Worm (Caenorhabditis elegans) whole organism, young adult: ENCODE measurements around the gene srz-59.
A peak's percentile ranks its signal among the peaks of the same experiment; 100 is the strongest.

ENCODE experiments used
- B0019.2 ChIP-seq: fragments of 200-800 bp; sonication (Bioruptor generic); conservative IDR thresholded peaks from 2 replicates; pipeline ENCODE4 v1.3.6; 2022; ENCODE audit warnings: missing genetic modification reagents, missing genetic modification characterization, missing compliant biosample characterization
- B0261.1 ChIP-seq: sonication (generic microtip); optimal IDR thresholded peaks from 2 replicates; lab custom pipeline; 2016; ENCODE audit warnings: mild to moderate bottlenecking, missing genetic modification characterization, moderate library complexity, missing compliant biosample characterization
- B0336.3 ChIP-seq: fragments of 200-800 bp; sonication (Bioruptor generic); IDR thresholded peaks from 2 replicates; pipeline ENCODE4 v1.3.6; 2022; ENCODE audit warnings: missing genetic modification characterization, missing compliant biosample characterization
- C17E4.6 ChIP-seq: fragments of 200-800 bp; sonication (Bioruptor generic); IDR thresholded peaks from 2 replicates; pipeline ENCODE4 v1.3.6; 2022; ENCODE audit warnings: missing genetic modification reagents, missing genetic modification characterization, missing compliant biosample characterization
- F37B4.10 ChIP-seq: fragments of 200-800 bp; sonication (Bioruptor generic); IDR thresholded peaks from 2 replicates; pipeline ENCODE4 v1.3.6; 2022; ENCODE audit warnings: missing genetic modification characterization, missing compliant biosample characterization
- F52B5.7 ChIP-seq: sonication (generic microtip); optimal IDR thresholded peaks from 2 replicates; lab custom pipeline; 2016; ENCODE audit warnings: mild to moderate bottlenecking, missing genetic modification characterization, missing compliant biosample characterization
- F57A8.1 ChIP-seq: fragments of 200-800 bp; sonication (Bioruptor generic); optimal IDR thresholded peaks from 2 replicates; lab custom pipeline; 2018; ENCODE audit warnings: mild to moderate bottlenecking, missing genetic modification characterization, moderate library complexity, missing compliant biosample characterization
- F57C9.4 ChIP-seq: sonication (generic microtip); optimal IDR thresholded peaks from 2 replicates; lab custom pipeline; 2017; ENCODE audit warnings: mild to moderate bottlenecking, missing genetic modification characterization, missing compliant biosample characterization
- K11D2.4 ChIP-seq: fragments of 200-800 bp; sonication (Bioruptor generic); IDR thresholded peaks from 2 replicates; pipeline ENCODE4 v1.3.6; 2022; ENCODE audit warnings: missing genetic modification reagents, missing genetic modification characterization, missing compliant biosample characterization
- Y56A3A.18 ChIP-seq: fragments of 200-800 bp; sonication (Bioruptor generic); IDR thresholded peaks from 2 replicates; pipeline ENCODE4 v1.3.6; 2022; ENCODE audit warnings: missing genetic modification reagents, missing genetic modification characterization, missing compliant biosample characterization
- Y79H2A.3 ChIP-seq: fragments of 200-800 bp; sonication (Bioruptor generic); conservative IDR thresholded peaks from 2 replicates; pipeline ENCODE4 v1.3.6; 2022; ENCODE audit warnings: missing genetic modification reagents, missing genetic modification characterization, missing compliant biosample characterization
- Y95B8A.8 ChIP-seq: fragments of 200-800 bp; sonication (Bioruptor generic); IDR thresholded peaks from 2 replicates; pipeline ENCODE4 v1.3.6; 2022; ENCODE audit warnings: missing genetic modification reagents, missing genetic modification characterization, missing compliant biosample characterization
- akir-1 ChIP-seq: fragments of 200-800 bp; sonication (Bioruptor generic); optimal IDR thresholded peaks from 2 replicates; lab custom pipeline; 2018; ENCODE audit warnings: mild to moderate bottlenecking, missing genetic modification characterization, moderate library complexity, missing compliant biosample characterization
- aptf-2 ChIP-seq: fragments of 200-800 bp; sonication (Bioruptor generic); conservative IDR thresholded peaks from 2 replicates; pipeline ENCODE4 v1.3.6; 2022; ENCODE audit warnings: missing genetic modification reagents, missing genetic modification characterization, missing compliant biosample characterization
- attf-6 ChIP-seq: fragments of 200-800 bp; sonication (Bioruptor generic); IDR thresholded peaks from 2 replicates; pipeline ENCODE4 v1.3.6; 2022; ENCODE audit warnings: missing genetic modification reagents, missing genetic modification characterization, missing compliant biosample characterization
- bed-1 ChIP-seq: fragments of 200-800 bp; sonication (Bioruptor generic); IDR thresholded peaks from 2 replicates; pipeline ENCODE4 v1.3.6; 2022; ENCODE audit warnings: missing genetic modification reagents, missing genetic modification characterization, missing compliant biosample characterization
- ccch-3 ChIP-seq: fragments of 200-800 bp; sonication (Bioruptor generic); optimal IDR thresholded peaks from 2 replicates; lab custom pipeline; 2018; ENCODE audit warnings: mild to moderate bottlenecking, missing genetic modification characterization, missing compliant biosample characterization
- cebp-1 ChIP-seq, 2 experiments: fragments of 200-800 bp in 1 of 2; sonication (Bioruptor generic) in 1 of 2; sonication (generic microtip) in 1 of 2; IDR thresholded peaks in 1 of 2; optimal IDR thresholded peaks in 1 of 2; 2 replicates each; pipeline versions ENCODE4 v1.3.6 to Lab custom; 2017 to 2022; ENCODE audit warnings: missing compliant biosample characterization in 2 of 2, missing genetic modification characterization in 2 of 2, mild to moderate bottlenecking in 1 of 2, missing genetic modification reagents in 1 of 2, moderate library complexity in 1 of 2
- cebp-2 ChIP-seq: fragments of 200-800 bp; sonication (Bioruptor generic); IDR thresholded peaks from 2 replicates; pipeline ENCODE4 v1.3.6; 2022; ENCODE audit warnings: missing genetic modification characterization, missing compliant biosample characterization
- ceh-100 ChIP-seq: fragments of 200-800 bp; sonication (Bioruptor generic); IDR thresholded peaks from 2 replicates; pipeline ENCODE4 v1.3.6; 2022; ENCODE audit warnings: missing genetic modification reagents, missing genetic modification characterization, missing compliant biosample characterization
- ceh-40 ChIP-seq: fragments of 200-800 bp; sonication (Bioruptor generic); IDR thresholded peaks from 2 replicates; pipeline ENCODE4 v1.3.6; 2022; ENCODE audit warnings: missing genetic modification characterization, missing compliant biosample characterization
- ceh-58 ChIP-seq: fragments of 200-800 bp; sonication (Bioruptor generic); IDR thresholded peaks from 2 replicates; pipeline ENCODE4 v1.3.6; 2022; ENCODE audit warnings: missing genetic modification characterization, missing compliant biosample characterization
- dox-1 ChIP-seq: fragments of 200-800 bp; sonication (Bioruptor generic); IDR thresholded peaks from 2 replicates; pipeline ENCODE4 v1.3.6; 2022; ENCODE audit warnings: missing genetic modification reagents, missing genetic modification characterization, missing compliant biosample characterization
- efl-1 ChIP-seq: fragments of 150-350 bp; optimal IDR thresholded peaks from 2 replicates; lab custom pipeline; 2014; ENCODE audit warnings: missing biosample characterization, missing genetic modification reagents, missing genetic modification characterization
- hlh-12 ChIP-seq: sonication (generic microtip); optimal IDR thresholded peaks from 2 replicates; lab custom pipeline; 2016; ENCODE audit warnings: missing genetic modification characterization, missing compliant biosample characterization
- hlh-26 ChIP-seq: fragments of 200-800 bp; sonication (Bioruptor generic); conservative IDR thresholded peaks from 2 replicates; pipeline ENCODE4 v1.3.6; 2022; ENCODE audit warnings: missing genetic modification reagents, missing genetic modification characterization, missing compliant biosample characterization
- hrde-1 ChIP-seq: sonication (generic microtip); optimal IDR thresholded peaks from 2 replicates; lab custom pipeline; 2016; ENCODE audit warnings: missing genetic modification characterization, mild to moderate bottlenecking, missing compliant biosample characterization, moderate library complexity, missing genotype, missing genetic modification reagents, borderline replicate concordance
- let-526 ChIP-seq: fragments of 200-800 bp; sonication (Bioruptor generic); IDR thresholded peaks from 2 replicates; pipeline ENCODE4 v1.3.6; 2022; ENCODE audit warnings: missing genetic modification reagents, missing genetic modification characterization, missing compliant biosample characterization
- lin-26 ChIP-seq: fragments of 200-800 bp; sonication (Bioruptor generic); IDR thresholded peaks from 2 replicates; pipeline ENCODE4 v1.3.6; 2022; ENCODE audit warnings: missing genetic modification reagents, missing genetic modification characterization, missing compliant biosample characterization
- lin-54 ChIP-seq: fragments of 200-800 bp; sonication (Bioruptor generic); optimal IDR thresholded peaks from 2 replicates; lab custom pipeline; 2018; ENCODE audit warnings: mild to moderate bottlenecking, missing genetic modification characterization, missing compliant biosample characterization
- mcd-1 ChIP-seq: fragments of 200-800 bp; sonication (Bioruptor generic); IDR thresholded peaks from 2 replicates; pipeline ENCODE4 v1.3.6; 2022; ENCODE audit warnings: missing genetic modification reagents, missing genetic modification characterization, missing compliant biosample characterization
- mes-4 ChIP-seq: sonication (generic microtip); optimal IDR thresholded peaks from 2 replicates; lab custom pipeline; 2016; ENCODE audit warnings: missing genotype, missing genetic modification characterization, missing compliant biosample characterization
- nfyb-1 ChIP-seq: fragments of 200-800 bp; sonication (Bioruptor generic); IDR thresholded peaks from 2 replicates; pipeline ENCODE4 v1.3.6; 2022; ENCODE audit warnings: missing genetic modification reagents, missing genetic modification characterization, missing compliant biosample characterization
- nhr-27 ChIP-seq: fragments of 200-800 bp; sonication (Bioruptor generic); optimal IDR thresholded peaks from 2 replicates; lab custom pipeline; 2018; ENCODE audit warnings: mild to moderate bottlenecking, missing genetic modification characterization, moderate library complexity, missing compliant biosample characterization
- pha-4 ChIP-seq: fragments of 150-350 bp; sonication (generic microtip); optimal IDR thresholded peaks from 2 replicates; lab custom pipeline; 2014; ENCODE audit warnings: missing biosample characterization, missing genetic modification reagents, missing genetic modification characterization
- repo-1 ChIP-seq: sonication (generic microtip); optimal IDR thresholded peaks from 2 replicates; lab custom pipeline; 2017; ENCODE audit warnings: mild to moderate bottlenecking, missing genetic modification characterization, missing compliant biosample characterization
- sdz-38 ChIP-seq: sonication (generic microtip); optimal IDR thresholded peaks from 2 replicates; lab custom pipeline; 2016; ENCODE audit warnings: missing genotype, missing genetic modification characterization, missing compliant biosample characterization
- tlf-1 ChIP-seq: fragments of 200-800 bp; sonication (Bioruptor generic); optimal IDR thresholded peaks from 2 replicates; lab custom pipeline; 2018; ENCODE audit warnings: mild to moderate bottlenecking, missing genetic modification characterization, missing compliant biosample characterization
- unc-62 ChIP-seq: fragments of 150-350 bp; optimal IDR thresholded peaks from 2 replicates; lab custom pipeline; 2014; ENCODE audit warnings: missing biosample characterization, missing genetic modification reagents, missing genetic modification characterization
- xnd-1 ChIP-seq: sonication (generic microtip); optimal IDR thresholded peaks from 2 replicates; lab custom pipeline; 2016; ENCODE audit warnings: missing genotype, missing genetic modification reagents, missing genetic modification characterization, missing compliant biosample characterization

The srz-59 gene

DNA sequence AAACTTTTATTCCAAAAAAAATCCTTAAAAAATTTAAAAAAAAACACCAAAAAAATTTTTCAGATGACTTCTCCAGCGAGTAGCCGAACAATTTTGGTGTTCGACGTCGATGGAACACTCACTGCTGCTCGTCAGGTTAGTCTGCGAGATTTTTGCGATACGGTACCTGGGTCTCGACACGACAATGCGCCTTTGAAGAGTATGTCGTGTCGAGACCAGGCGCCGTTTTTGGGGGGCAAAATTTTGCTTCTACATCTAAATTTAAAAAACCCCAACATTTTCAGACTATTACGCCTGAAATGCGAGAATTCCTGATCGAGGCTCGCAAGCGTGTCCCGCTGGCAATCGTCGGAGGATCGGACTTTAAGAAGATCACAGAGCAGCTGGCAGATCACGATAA is 48.4 kb upstream of the srz-59 start, which contains the start of gene F52B11.2 (continued):
- TF ChIP-seq let-526 (GFP tag; lab: Robert Waterston, UW) (0 out of 2 replicates have a peak, but pooled peaks have one; percentile 26), F57A8.1 (GFP tag; lab: Kevin White, UChicago) (no peak), nfyb-1 (GFP tag; lab: Robert Waterston, UW) (peak; percentile 52; the same call in 1 of the 2 replicates), ceh-58 (GFP tag; lab: Robert Waterston, UW) (0 out of 2 replicates have a peak, but pooled peaks have one; percentile 37), ceh-100 (peak; percentile 19), lin-54 (GFP tag; lab: Kevin White, UChicago) (peak; percentile 14), nhr-27 (tag; lab: Kevin White, UChicago) (peak; percentile 32), F57C9.4 (tag; lab: Kevin White, UChicago) (no peak), B0019.2 (GFP tag; lab: Robert Waterston, UW) (no peak), Y79H2A.3 (GFP tag; lab: Robert Waterston, UW) (peak; percentile 81; the same call in 1 of the 2 replicates), repo-1 (tag; lab: Kevin White, UChicago) (peak; percentile 36), hrde-1 (tag; lab: Kevin White, UChicago) (peak; percentile 34), cebp-1 (GFP tag; IDR thresholded peaks at IDR 0.05; lab: Robert Waterston, UW) (no peak), cebp-1 (tag; optimal IDR thresholded peaks at IDR 0.05; lab: Kevin White, UChicago) (peak; percentile 17)

DNA sequence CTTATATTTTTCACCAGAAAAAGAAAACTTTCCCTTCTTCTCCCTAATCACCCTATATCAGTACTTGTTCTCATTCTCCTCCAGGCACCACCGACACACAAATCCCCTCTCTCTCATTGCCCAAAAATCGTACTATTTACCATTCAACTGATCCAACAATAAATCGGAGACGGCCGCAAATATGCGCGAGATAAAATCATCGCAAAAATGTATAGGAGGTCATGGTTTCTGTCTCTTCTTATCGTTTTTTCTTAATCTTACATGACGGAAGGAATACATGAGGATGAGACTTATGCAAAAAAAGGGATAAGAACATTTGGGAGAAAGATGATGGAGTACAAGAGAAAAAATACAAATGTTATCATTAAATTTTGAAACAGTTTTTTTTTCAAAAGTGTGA is 45.5 kb upstream of the srz-59 start:
- TF ChIP-seq Y95B8A.8 (GFP tag; lab: Robert Waterston, UW): no peak
- TF ChIP-seq efl-1 (GFP tag; lab: Kevin White, UChicago): no peak
- TF ChIP-seq ccch-3: no peak
- no peak for TF ChIP-seq pha-4
- TF ChIP-seq akir-1 (GFP tag; lab: Kevin White, UChicago): no peak
- TF ChIP-seq lin-26 (GFP tag; lab: Robert Waterston, UW): no peak
- TF ChIP-seq bed-1 (GFP tag; lab: Robert Waterston, UW): no peak
- no peak for TF ChIP-seq Y56A3A.18 (GFP tag; lab: Robert Waterston, UW)
- TF ChIP-seq K11D2.4 (GFP tag; lab: Robert Waterston, UW): no peak
- TF ChIP-seq attf-6 (GFP tag; lab: Robert Waterston, UW): no peak
- no peak for TF ChIP-seq tlf-1 (GFP tag; lab: Kevin White, UChicago)
- TF ChIP-seq xnd-1 (tag; lab: Kevin White, UChicago): no peak
- TF ChIP-seq F57A8.1 (GFP tag; lab: Kevin White, UChicago): no peak
- TF ChIP-seq B0336.3 (GFP tag; lab: Robert Waterston, UW): no peak
- no peak for TF ChIP-seq sdz-38 (tag; lab: Kevin White, UChicago)
- no peak for TF ChIP-seq dox-1 (GFP tag; lab: Robert Waterston, UW)

DNA sequence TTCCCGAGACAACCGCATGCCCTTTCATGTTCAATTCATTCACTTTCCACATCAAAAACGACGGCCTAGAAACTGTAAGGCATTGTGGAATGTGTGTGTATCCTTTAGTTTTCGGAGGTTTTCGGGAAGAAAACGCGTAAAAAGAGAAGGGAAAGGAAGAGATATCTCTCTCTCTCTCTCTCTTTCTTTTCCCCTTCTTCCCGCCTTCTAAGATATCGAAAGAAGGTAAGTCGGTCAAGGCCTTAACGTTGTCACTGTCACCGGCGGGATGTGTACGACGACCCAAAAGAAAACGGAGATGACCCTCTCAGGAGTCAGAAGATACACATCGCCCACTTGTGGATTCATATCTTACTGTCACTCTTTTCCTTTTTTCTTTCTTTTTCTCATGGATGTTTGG is 42.1 kb upstream of the srz-59 start:
- TF ChIP-seq K11D2.4 (GFP tag; lab: Robert Waterston, UW) (no peak), mcd-1 (no peak), F52B5.7 (tag; lab: Kevin White, UChicago) (no peak), repo-1 (tag; lab: Kevin White, UChicago) (no peak), hlh-12 (tag; lab: Kevin White, UChicago) (no peak), hlh-26 (no peak), let-526 (GFP tag; lab: Robert Waterston, UW) (no peak), bed-1 (GFP tag; lab: Robert Waterston, UW) (no peak), C17E4.6 (no peak)

DNA sequence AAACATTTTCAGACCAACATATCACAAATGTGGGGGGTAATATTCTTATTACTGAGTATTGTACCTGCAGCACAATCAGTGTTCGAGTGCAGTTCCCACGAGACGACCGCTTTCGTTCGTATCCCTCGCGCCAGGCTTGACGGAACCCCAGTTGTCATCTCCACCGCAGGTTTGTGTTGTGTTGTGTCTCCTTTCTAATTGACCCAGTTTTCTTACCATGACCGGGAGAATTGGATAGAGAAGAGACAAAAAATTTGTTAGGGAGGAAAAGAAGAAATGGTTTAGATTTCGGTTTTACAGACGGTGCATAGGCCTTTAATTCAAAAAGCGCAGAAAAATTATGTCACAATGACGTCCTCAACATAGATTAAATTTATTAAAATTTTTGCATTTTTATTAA is 40.6 kb upstream of the srz-59 start, which contains the start of gene noah-2:
noah-2 (plus strand) TSS at position 13 of the 400 bp plus-strand sequence.
- no peak for TF ChIP-seq F37B4.10 (GFP tag; lab: Robert Waterston, UW)
- no peak for TF ChIP-seq efl-1 (GFP tag; lab: Kevin White, UChicago)
- TF ChIP-seq mes-4: no peak
- TF ChIP-seq nfyb-1 (GFP tag; lab: Robert Waterston, UW): no peak
- TF ChIP-seq hlh-12 (tag; lab: Kevin White, UChicago): no peak
- no peak for TF ChIP-seq B0261.1 (tag; lab: Kevin White, UChicago)
- no peak for TF ChIP-seq aptf-2 (GFP tag; lab: Robert Waterston, UW)
- no peak for TF ChIP-seq let-526 (GFP tag; lab: Robert Waterston, UW)
- no peak for TF ChIP-seq bed-1 (GFP tag; lab: Robert Waterston, UW)
- TF ChIP-seq unc-62 (GFP tag; lab: Kevin White, UChicago): no peak
- no peak for TF ChIP-seq ceh-40 (GFP tag; lab: Robert Waterston, UW)
- TF ChIP-seq cebp-2 (GFP tag; lab: Robert Waterston, UW): no peak
